Worm (Caenorhabditis elegans) whole organism, L4 larva: ENCODE measurements around the gene teg-1.

Experiments
- F10B5.3 ChIP-seq: sonication (generic microtip); optimal IDR thresholded peaks from 2 replicates; lab custom pipeline; 2016; ENCODE audit warnings: mild to moderate bottlenecking, missing genetic modification characterization, missing compliant biosample characterization
- F37D6.2 ChIP-seq: sonication (generic microtip); optimal IDR thresholded peaks from 2 replicates; lab custom pipeline; 2016; ENCODE audit warnings: mild to moderate bottlenecking, missing genetic modification characterization, missing compliant biosample characterization
- F44E2.7 ChIP-seq: fragments of 200-800 bp; sonication (Bioruptor generic); IDR thresholded peaks from 2 replicates; pipeline ENCODE4 v2.1.2; 2022; ENCODE audit warnings: missing genetic modification characterization, missing compliant biosample characterization
- F49E8.2 ChIP-seq: sonication (generic microtip); optimal IDR thresholded peaks from 2 replicates; lab custom pipeline; 2016; ENCODE audit warnings: missing compliant biosample characterization, mild to moderate bottlenecking, missing genetic modification characterization, borderline replicate concordance
- R02D3.7 ChIP-seq: fragments of 150-350 bp; sonication (generic microtip); optimal IDR thresholded peaks from 3 replicates; lab custom pipeline; 2014; ENCODE audit warnings: missing biosample characterization, missing genetic modification characterization
- Y48G9A.11 ChIP-seq: fragments of 200-800 bp; sonication (Bioruptor generic); IDR thresholded peaks from 2 replicates; pipeline ENCODE4 v1.3.6; 2022; ENCODE audit warnings: missing genetic modification reagents, missing genetic modification characterization, missing compliant biosample characterization
- Y5F2A.4 ChIP-seq: fragments of 200-800 bp; sonication (Bioruptor generic); optimal IDR thresholded peaks from 2 replicates; lab custom pipeline; 2018; ENCODE audit warnings: mild to moderate bottlenecking, missing genetic modification characterization, missing compliant biosample characterization
- Y75B8A.6 ChIP-seq: fragments of 200-800 bp; sonication (Bioruptor generic); IDR thresholded peaks from 2 replicates; pipeline ENCODE4 v1.3.6; 2022; ENCODE audit warnings: missing genetic modification reagents, missing genetic modification characterization, missing compliant biosample characterization
- aha-1 ChIP-seq: fragments of 150-350 bp; peaks from one replicate; lab custom pipeline; 2014; ENCODE audit warnings: missing biosample characterization, missing genetic modification characterization
- aly-2 ChIP-seq: sonication (generic microtip); optimal IDR thresholded peaks from 2 replicates; lab custom pipeline; 2018; ENCODE audit warnings: missing biosample characterization, missing genetic modification characterization
- arid-1 ChIP-seq: fragments of 200-800 bp; sonication (Bioruptor generic); conservative IDR thresholded peaks from 2 replicates; pipeline ENCODE4 v1.3.6; 2022; ENCODE audit warnings: missing genetic modification reagents, missing genetic modification characterization, missing compliant biosample characterization
- ceh-28 ChIP-seq: fragments of 150-350 bp; optimal IDR thresholded peaks from 2 replicates; lab custom pipeline; 2014; ENCODE audit warnings: missing biosample characterization, missing genetic modification reagents, missing genetic modification characterization
- ceh-44 ChIP-seq: fragments of 200-800 bp; sonication (Bioruptor generic); IDR thresholded peaks from 2 replicates; pipeline ENCODE4 v1.3.6; 2022; ENCODE audit warnings: missing genetic modification reagents, missing genetic modification characterization, missing compliant biosample characterization
- ctbp-1 ChIP-seq: fragments of 200-800 bp; sonication (Bioruptor generic); IDR thresholded peaks from 2 replicates; pipeline ENCODE4 v1.3.6; 2022; ENCODE audit warnings: missing genetic modification reagents, missing genetic modification characterization, missing compliant biosample characterization
- daf-8 ChIP-seq: fragments of 200-800 bp; sonication (Bioruptor generic); IDR thresholded peaks from 2 replicates; pipeline ENCODE4 v1.3.6; 2022; ENCODE audit warnings: missing genetic modification characterization, missing compliant biosample characterization
- dmd-6 ChIP-seq: fragments of 200-800 bp; sonication (Bioruptor generic); IDR thresholded peaks from 2 replicates; pipeline ENCODE4 v1.3.6; 2022; ENCODE audit warnings: missing genetic modification reagents, missing genetic modification characterization, missing compliant biosample characterization
- dmd-8 ChIP-seq: fragments of 200-800 bp; sonication (Bioruptor generic); IDR thresholded peaks from 2 replicates; pipeline ENCODE4 v1.3.6; 2022; ENCODE audit warnings: missing genetic modification characterization, missing compliant biosample characterization
- dve-1 ChIP-seq: sonication (generic microtip); optimal IDR thresholded peaks from 2 replicates; lab custom pipeline; 2017; ENCODE audit warnings: antibody characterized with exemption, mild to moderate bottlenecking, missing genetic modification characterization, missing compliant biosample characterization; ENCODE audit not compliant: insufficient read depth
- egl-43 ChIP-seq: fragments of 200-800 bp; sonication (Bioruptor generic); IDR thresholded peaks from 2 replicates; pipeline ENCODE4 v1.3.6; 2022; ENCODE audit warnings: missing genetic modification reagents, missing genetic modification characterization, missing compliant biosample characterization
- hif-1 ChIP-seq, 2 experiments: sonication (generic microtip); optimal IDR thresholded peaks; 2 replicates each; lab custom pipeline; 2016 to 2017; ENCODE audit warnings: missing compliant biosample characterization in 2 of 2, missing genetic modification characterization in 2 of 2, missing genetic modification reagents in 2 of 2, missing genotype in 2 of 2, mild to moderate bottlenecking in 1 of 2
- hlh-30 ChIP-seq: sonication (generic microtip); optimal IDR thresholded peaks from 2 replicates; lab custom pipeline; 2017; ENCODE audit warnings: antibody characterized with exemption, mild to moderate bottlenecking, missing genetic modification characterization, missing compliant biosample characterization; ENCODE audit not compliant: insufficient read depth
- hmg-1.1 ChIP-seq: fragments of 200-800 bp; sonication (Bioruptor generic); IDR thresholded peaks from 2 replicates; pipeline ENCODE4 v1.3.6; 2022; ENCODE audit warnings: missing genetic modification reagents, missing genetic modification characterization, missing compliant biosample characterization
- jun-1 ChIP-seq: fragments of 150-350 bp; optimal IDR thresholded peaks from 2 replicates; lab custom pipeline; 2014; ENCODE audit warnings: missing biosample characterization, missing genetic modification reagents, missing genetic modification characterization
- lim-7 ChIP-seq: fragments of 200-800 bp; sonication (Bioruptor generic); IDR thresholded peaks from 2 replicates; pipeline ENCODE4 v1.3.6; 2022; ENCODE audit warnings: missing genetic modification characterization, missing compliant biosample characterization
- lin-13 ChIP-seq: fragments of 150-350 bp; optimal IDR thresholded peaks from 2 replicates; lab custom pipeline; 2014; ENCODE audit warnings: missing biosample characterization, missing genetic modification reagents, missing genetic modification characterization
- lin-15B ChIP-seq: fragments of 150-350 bp; sonication (generic microtip); optimal IDR thresholded peaks from 3 replicates; lab custom pipeline; 2014; ENCODE audit warnings: missing biosample characterization, missing genetic modification characterization
- lin-38 ChIP-seq: fragments of 200-800 bp; sonication (Bioruptor generic); IDR thresholded peaks from 2 replicates; pipeline ENCODE4 v1.3.6; 2022; ENCODE audit warnings: missing genetic modification reagents, missing genetic modification characterization, missing compliant biosample characterization
- lir-3 ChIP-seq: sonication (generic microtip); optimal IDR thresholded peaks from 2 replicates; lab custom pipeline; 2016; ENCODE audit warnings: mild to moderate bottlenecking, missing genetic modification characterization, missing compliant biosample characterization
- lsy-2 ChIP-seq, 2 experiments: fragments of 150-350 bp in 1 of 2; sonication (generic microtip) in 1 of 2; optimal IDR thresholded peaks; 2 replicates each; lab custom pipeline; 2014 to 2017; ENCODE audit warnings: missing biosample characterization in 2 of 2, missing genetic modification characterization in 2 of 2
- madf-5 ChIP-seq, 2 experiments: fragments of 200-800 bp; sonication (Bioruptor generic); IDR thresholded peaks; 2 replicates each; pipeline ENCODE4 v1.3.6; 2022; ENCODE audit warnings: missing compliant biosample characterization in 2 of 2, missing genetic modification characterization in 2 of 2
- mep-1 ChIP-seq: fragments of 150-350 bp; sonication (generic microtip); optimal IDR thresholded peaks from 3 replicates; lab custom pipeline; 2014; ENCODE audit warnings: missing biosample characterization, missing genetic modification characterization
- mes-2 ChIP-seq: sonication (generic microtip); optimal IDR thresholded peaks from 2 replicates; lab custom pipeline; 2016; ENCODE audit warnings: missing genotype, mild to moderate bottlenecking, missing genetic modification characterization, missing compliant biosample characterization; ENCODE audit not compliant: poor library complexity, severe bottlenecking
- nhr-11 ChIP-seq: fragments of 150-350 bp; optimal IDR thresholded peaks from 2 replicates; lab custom pipeline; 2014; ENCODE audit warnings: missing biosample characterization, missing genetic modification characterization
- nhr-111 ChIP-seq: fragments of 200-800 bp; sonication (Bioruptor generic); optimal IDR thresholded peaks from 2 replicates; lab custom pipeline; 2018; ENCODE audit warnings: mild to moderate bottlenecking, missing genetic modification characterization, missing compliant biosample characterization
- nhr-237 ChIP-seq: sonication (generic microtip); optimal IDR thresholded peaks from 2 replicates; lab custom pipeline; 2017; ENCODE audit warnings: missing biosample characterization, missing genetic modification characterization
- nhr-42 ChIP-seq: fragments of 200-800 bp; sonication (Bioruptor generic); IDR thresholded peaks from 2 replicates; pipeline ENCODE4 v1.3.6; 2022; ENCODE audit warnings: missing genetic modification characterization, missing compliant biosample characterization
- nhr-6 ChIP-seq: fragments of 150-350 bp; optimal IDR thresholded peaks from 2 replicates; lab custom pipeline; 2014; ENCODE audit warnings: missing biosample characterization, missing genetic modification characterization
- nhr-76 ChIP-seq: fragments of 150-350 bp; optimal IDR thresholded peaks from 2 replicates; lab custom pipeline; 2014; ENCODE audit warnings: missing biosample characterization, missing genetic modification characterization
- php-3 ChIP-seq: fragments of 200-800 bp; sonication (Bioruptor generic); IDR thresholded peaks from 2 replicates; pipeline ENCODE4 v1.3.6; 2022; ENCODE audit warnings: missing genetic modification reagents, missing genetic modification characterization, missing compliant biosample characterization
- pqm-1 ChIP-seq: sonication (generic microtip); optimal IDR thresholded peaks from 2 replicates; lab custom pipeline; 2017; ENCODE audit warnings: missing biosample characterization, missing genetic modification characterization
- tra-1 ChIP-seq: fragments of 200-800 bp; sonication (Bioruptor generic); IDR thresholded peaks from 2 replicates; pipeline ENCODE4 v1.3.6; 2022; ENCODE audit warnings: missing genetic modification reagents, missing genetic modification characterization, missing compliant biosample characterization
- unc-130 ChIP-seq: sonication (generic microtip); optimal IDR thresholded peaks from 2 replicates; lab custom pipeline; 2016; ENCODE audit warnings: missing genetic modification reagents, missing genetic modification characterization, missing compliant biosample characterization
- zip-11 ChIP-seq: fragments of 200-800 bp; sonication (Bioruptor generic); IDR thresholded peaks from 2 replicates; pipeline ENCODE4 v1.3.6; 2022; ENCODE audit warnings: missing genetic modification characterization, missing compliant biosample characterization
- zip-2 ChIP-seq: fragments of 150-350 bp; optimal IDR thresholded peaks from 2 replicates; lab custom pipeline; 2014; ENCODE audit warnings: missing biosample characterization, missing genetic modification characterization

The teg-1 gene

DNA sequence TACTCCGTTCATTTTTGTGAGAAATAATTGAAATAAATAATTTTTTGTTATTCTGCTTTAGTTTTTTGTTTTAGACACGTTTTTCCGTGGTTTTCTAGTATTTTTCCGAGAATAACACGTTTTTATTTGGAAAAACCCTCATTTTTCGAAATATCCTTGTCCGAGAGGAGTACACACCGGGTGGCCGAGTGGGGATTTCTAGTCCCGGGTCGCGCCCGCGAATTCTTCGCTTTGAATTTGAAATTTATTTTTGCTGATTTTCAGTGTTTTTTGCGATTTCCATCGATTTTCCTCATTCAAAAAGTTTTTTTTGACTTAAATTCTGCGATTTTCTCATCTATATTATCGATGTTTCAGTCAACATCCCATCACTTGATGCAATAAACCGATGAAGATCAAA is 27.5 kb downstream of the teg-1 start, which contains the start of the genes gly-9, mib-1 and smc-3 (continued):
- peak; percentile 67 for TF ChIP-seq lin-38
- no peak for TF ChIP-seq zip-2 (tag; lab: Kevin White, UChicago)
- TF ChIP-seq nhr-237 (tag; lab: Kevin White, UChicago): no peak
- TF ChIP-seq lir-3 (tag; lab: Kevin White, UChicago): no peak
- peak; percentile 43 for TF ChIP-seq mep-1 (tag; lab: Kevin White, UChicago)
- peak; percentile 96 for TF ChIP-seq aha-1 (tag; lab: Kevin White, UChicago)
- TF ChIP-seq Y75B8A.6: no peak
- peak; percentile 99 for TF ChIP-seq mes-2 (tag; lab: Kevin White, UChicago)
- TF ChIP-seq nhr-6 (tag; lab: Kevin White, UChicago): peak; percentile 56
- TF ChIP-seq nhr-76 (tag; lab: Kevin White, UChicago): no peak
- no peak for TF ChIP-seq hmg-1.1 (GFP tag; lab: Robert Waterston, UW)
- TF ChIP-seq F10B5.3: no peak
- peak; percentile 43; the same call in 1 of the 2 replicates for TF ChIP-seq Y48G9A.11 (GFP tag; lab: Robert Waterston, UW)
- TF ChIP-seq dve-1 (tag; lab: Kevin White, UChicago): peak; percentile 35
- no peak for TF ChIP-seq lim-7 (GFP tag; lab: Robert Waterston, UW)
- peak; percentile 45; the same call in 1 of the 2 replicates for TF ChIP-seq dmd-6 (GFP tag; lab: Robert Waterston, UW)
- TF ChIP-seq R02D3.7: no peak
- TF ChIP-seq nhr-11: peak; percentile 27

DNA sequence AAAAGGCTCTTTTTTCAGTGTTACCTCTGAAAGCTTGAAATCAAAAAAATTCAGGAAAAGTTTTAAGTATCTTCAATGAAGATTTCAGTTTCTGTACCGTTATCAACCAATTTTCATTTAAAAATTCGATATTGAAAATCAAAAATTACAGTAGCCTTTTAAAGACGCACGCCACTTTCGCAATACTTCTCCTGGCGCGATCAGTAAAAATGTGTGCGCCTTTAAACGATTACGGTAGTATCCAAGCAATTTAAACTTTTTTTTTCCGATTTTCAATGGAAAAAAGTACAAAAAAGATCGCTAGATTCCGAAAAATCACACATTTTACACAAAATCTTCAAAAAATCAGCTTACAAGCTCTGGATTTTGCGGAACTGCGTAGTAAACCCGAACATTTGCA is 28.2 kb downstream of the teg-1 start:
- TF ChIP-seq hif-1 (tag; optimal IDR thresholded peaks at IDR 0.05; lab: Kevin White, UChicago): no peak
- no peak for TF ChIP-seq Y75B8A.6
- TF ChIP-seq tra-1: 0 out of 2 replicates have a peak, but pooled peaks have one; percentile 10
- peak; percentile 14 for TF ChIP-seq F49E8.2 (tag; lab: Kevin White, UChicago)
- TF ChIP-seq unc-130 (GFP tag; lab: Kevin White, UChicago): peak; percentile 38
- TF ChIP-seq ceh-44: 0 out of 2 replicates have a peak, but pooled peaks have one; percentile 7
- peak; percentile 17 for TF ChIP-seq mes-2 (tag; lab: Kevin White, UChicago)
- TF ChIP-seq, all 104 proteins: peak for 5

DNA sequence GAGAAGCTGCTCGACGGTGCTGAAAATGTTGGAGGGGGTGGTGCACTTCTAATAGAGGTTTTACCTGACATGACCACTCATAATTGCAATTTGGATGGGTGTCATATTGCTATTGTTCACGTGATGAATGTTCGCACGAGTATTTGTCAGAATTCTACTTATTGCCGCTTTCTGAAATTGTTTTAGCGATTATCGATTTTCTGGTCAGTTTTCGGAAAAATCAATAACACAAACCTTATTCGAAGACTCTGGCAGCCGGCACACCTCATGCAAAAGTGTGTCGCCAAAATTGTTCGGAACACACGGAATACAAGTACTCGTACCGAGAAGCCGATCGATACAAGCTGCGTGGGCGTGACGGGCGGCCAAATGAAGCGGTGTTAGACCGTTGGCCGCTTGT is 29.7 kb downstream of the teg-1 start:
- TF ChIP-seq lin-15B (tag; lab: Kevin White, UChicago): no peak
- peak; percentile 64 for TF ChIP-seq ceh-28 (tag; lab: Kevin White, UChicago)
- TF ChIP-seq, all 104 proteins: peak for 1

DNA sequence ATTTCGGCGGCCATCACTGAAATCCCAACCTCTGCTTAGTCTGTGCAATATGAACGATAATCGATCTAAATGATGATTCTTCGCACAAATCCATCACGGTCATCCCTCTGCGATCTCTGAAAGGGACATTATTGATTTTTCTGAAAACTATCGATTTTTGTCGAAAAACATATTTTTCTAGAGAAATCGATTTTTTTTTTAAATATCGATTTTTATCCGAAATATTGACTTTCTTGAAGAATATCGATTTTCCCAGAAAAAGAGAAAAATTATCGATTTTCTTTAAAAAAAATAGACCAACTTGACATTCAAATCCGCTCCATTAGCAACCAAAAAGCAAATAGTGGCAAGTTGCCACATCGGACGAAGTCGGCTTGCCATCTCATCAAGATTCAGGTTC is 30.7 kb downstream of the teg-1 start:
- peak; percentile 95 for TF ChIP-seq ceh-28 (tag; lab: Kevin White, UChicago)
- no peak for TF ChIP-seq lim-7 (GFP tag; lab: Robert Waterston, UW)

DNA sequence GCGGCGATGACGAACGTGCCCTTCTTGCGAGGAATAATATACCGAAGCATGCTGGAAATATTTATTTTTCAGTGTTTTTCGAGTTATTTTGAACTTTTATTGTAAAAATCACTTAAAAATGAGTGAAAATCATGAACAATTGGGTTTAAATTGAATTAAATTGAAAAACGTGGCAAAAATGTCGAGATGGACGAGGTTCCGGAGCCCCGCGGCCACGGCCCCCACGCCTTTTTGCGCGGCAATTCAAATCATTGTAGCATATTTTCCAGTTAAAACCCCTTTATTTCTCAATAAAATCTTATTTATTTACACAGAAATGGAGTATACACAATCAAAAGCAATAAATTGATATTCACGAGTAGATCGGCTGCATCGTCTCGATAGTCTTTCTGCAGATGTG is 32.0 kb downstream of the teg-1 start:
- no peak for TF ChIP-seq egl-43 (GFP tag; lab: Robert Waterston, UW)
- TF ChIP-seq lsy-2 (tag; optimal IDR thresholded peaks at IDR 0.05; lab: Kevin White, UChicago): peak in 1 of 2 experiments; percentile 37
- peak; percentile 96 for TF ChIP-seq mes-2 (tag; lab: Kevin White, UChicago)
- no peak for TF ChIP-seq arid-1 (GFP tag; lab: Robert Waterston, UW)
- TF ChIP-seq hlh-30 (tag; lab: Kevin White, UChicago): no peak
- no peak for TF ChIP-seq nhr-42 (GFP tag; lab: Robert Waterston, UW)
- TF ChIP-seq nhr-111 (GFP tag; lab: Kevin White, UChicago): no peak
- TF ChIP-seq jun-1 (tag; lab: Kevin White, UChicago): no peak
- TF ChIP-seq pqm-1: no peak
- TF ChIP-seq Y5F2A.4 (GFP tag; lab: Kevin White, UChicago): no peak
- TF ChIP-seq aha-1 (tag; lab: Kevin White, UChicago): no peak
- no peak for TF ChIP-seq php-3
- TF ChIP-seq F37D6.2 (tag; lab: Kevin White, UChicago): no peak
- TF ChIP-seq aly-2 (tag; lab: Kevin White, UChicago): no peak
- peak; percentile 12 for TF ChIP-seq lin-13 (GFP tag; lab: Kevin White, UChicago)
- no peak for TF ChIP-seq ctbp-1 (GFP tag; lab: Robert Waterston, UW)
- TF ChIP-seq dmd-8 (GFP tag; lab: Robert Waterston, UW): no peak
- TF ChIP-seq madf-5 (GFP tag; IDR thresholded peaks at IDR 0.05; lab: Robert Waterston, UW): no peak
- TF ChIP-seq F44E2.7 (GFP tag; lab: Robert Waterston, UW): no peak
- TF ChIP-seq daf-8 (GFP tag; lab: Robert Waterston, UW): no peak
- TF ChIP-seq hmg-1.1 (GFP tag; lab: Robert Waterston, UW): no peak
- TF ChIP-seq nhr-76 (tag; lab: Kevin White, UChicago): no peak
- TF ChIP-seq zip-11 (GFP tag; lab: Robert Waterston, UW): no peak
